Worm (Caenorhabditis elegans) whole organism, L4/young adult: ENCODE results near the gene nhr-177.

Source experiments
- W03F9.2 ChIP-seq: fragments of 150-350 bp; optimal IDR thresholded peaks from 2 replicates; lab custom pipeline; 2014; ENCODE audit warnings: missing biosample characterization, missing genetic modification characterization
- dao-5 ChIP-seq: sonication (generic microtip); optimal IDR thresholded peaks from 2 replicates; lab custom pipeline; 2016; ENCODE audit warnings: missing genotype, missing genetic modification characterization, moderate library complexity, missing compliant biosample characterization
- him-1 ChIP-seq: sonication (generic microtip); optimal IDR thresholded peaks from 2 replicates; lab custom pipeline; 2016; ENCODE audit warnings: missing genotype, missing genetic modification reagents, missing genetic modification characterization, missing compliant biosample characterization

- TF ChIP-seq him-1 = no peak
- no peak for TF ChIP-seq W03F9.2 (tag; lab: Kevin White, UChicago)
- no peak for TF ChIP-seq dao-5
These were observed 19.3 kb downstream of the nhr-177 start, which contains the start of gene nhr-238 for ce11 chrV:1629329-1629728.
